Worm (Caenorhabditis elegans): ENCODE data around the gene F56D6.20.
A peak's percentile ranks its signal among the peaks of the same experiment; 100 is the strongest.

F56D6.20 gene

ce11 chrIV:3894004-3894480 lies 18.7 kb upstream of the F56D6.20 start, which contains the start of gene F56D6.8:
Gene F56D6.8 (minus strand): TSS chrIV:3894430.
- TF ChIP-seq dpl-1 (GFP tag; optimal IDR thresholded peaks at IDR 0.05) (no peak), nhr-120 (GFP tag; IDR thresholded peaks at IDR 0.05) (no peak), ztf-26 (tag; optimal IDR thresholded peaks at IDR 0.05) (no peak)

- TF ChIP-seq Y53G8AR.9 (GFP tag; conservative IDR thresholded peaks at IDR 0.05): no peak
- no peak for TF ChIP-seq him-1 (tag; optimal IDR thresholded peaks at IDR 0.05)
- TF ChIP-seq pha-4 (tag; optimal IDR thresholded peaks at IDR 0.05): no peak
- no peak for TF ChIP-seq snpc-4 (GFP tag; optimal IDR thresholded peaks at IDR 0.05)
- no peak for TF ChIP-seq snpc-4 (tag; optimal IDR thresholded peaks at IDR 0.05)
- no peak for TF ChIP-seq hlh-26 (GFP tag; conservative IDR thresholded peaks at IDR 0.05)
- no peak for TF ChIP-seq repo-1 (tag; optimal IDR thresholded peaks at IDR 0.05)
- TF ChIP-seq Y67H2A.10 (GFP tag; conservative IDR thresholded peaks at IDR 0.05): no peak
- no peak for TF ChIP-seq F57A8.1 (GFP tag; optimal IDR thresholded peaks at IDR 0.05)
- TF ChIP-seq C17E4.6 (GFP tag; IDR thresholded peaks at IDR 0.05): no peak
- TF ChIP-seq tbp1 (GFP tag; optimal IDR thresholded peaks at IDR 0.05): no peak
- no peak for TF ChIP-seq lsy-27 (tag; optimal IDR thresholded peaks at IDR 0.05; ENCODE audit: borderline replicate concordance, insufficient read depth)
- TF ChIP-seq ceh-91 (GFP tag; IDR thresholded peaks at IDR 0.05): no peak
- TF ChIP-seq let-607 (tag; optimal IDR thresholded peaks at IDR 0.05): no peak
These were observed 17.9 kb upstream of the F56D6.20 start, which contains the start of gene dct-8 for ce11 chrIV:3894770-3895169. Gene dct-8 (plus strand): TSS chrIV:3895070.

- TF ChIP-seq tlf-1 (GFP tag; optimal IDR thresholded peaks at IDR 0.05) (peak; percentile 50), ztf-22 (GFP tag; optimal IDR thresholded peaks at IDR 0.05) (peak; percentile 82), unc-62 (GFP tag; optimal IDR thresholded peaks at IDR 0.05) (peak; percentile 88), nhr-120 (GFP tag; IDR thresholded peaks at IDR 0.05) (no peak), tbp1 (GFP tag; optimal IDR thresholded peaks at IDR 0.05) (peak; percentile 17), nhr-80 (tag; optimal IDR thresholded peaks at IDR 0.05) (peak; percentile 95), Y53G8AR.9 (GFP tag; conservative IDR thresholded peaks at IDR 0.05) (no peak), Y56A3A.18 (GFP tag; IDR thresholded peaks at IDR 0.05) (peak; percentile 44; the same call in 1 of the 2 replicates), F33H1.4 (GFP tag; IDR thresholded peaks at IDR 0.05) (no peak), ets-4 (GFP tag; optimal IDR thresholded peaks at IDR 0.05) (peak; percentile 89), let-607 (tag; optimal IDR thresholded peaks at IDR 0.05) (peak in 1 of 2 experiments; percentile 48), atf-7 (tag; optimal IDR thresholded peaks at IDR 0.05) (peak; percentile 82)
These were observed 12.8 kb upstream of the F56D6.20 start, which contains the start of gene srz-62 for ce11 chrIV:3899719-3900554. Gene srz-62 (plus strand): TSS chrIV:3900504.

ce11 chrIV:3902955-3903354 lies 9.7 kb upstream of the F56D6.20 start, which contains the start of gene F56D6.6:
Gene F56D6.6 (plus strand): TSS chrIV:3903255.
- TF ChIP-seq cebp-2 (GFP tag; IDR thresholded peaks at IDR 0.05): no peak
- no peak for TF ChIP-seq C17E4.6 (GFP tag; IDR thresholded peaks at IDR 0.05)

ce11 chrIV:3904620-3905019 lies 8.1 kb upstream of the F56D6.20 start, which contains the start of gene F56D6.21:
Gene F56D6.21 (plus strand): TSS chrIV:3904920.
- TF ChIP-seq Y56A3A.18 (GFP tag; IDR thresholded peaks at IDR 0.05) (no peak), snpc-3.4 (tag; optimal IDR thresholded peaks at IDR 0.05) (no peak), hlh-12 (tag; optimal IDR thresholded peaks at IDR 0.05) (no peak), Y67H2A.10 (GFP tag; conservative IDR thresholded peaks at IDR 0.05) (no peak), F57A8.1 (GFP tag; optimal IDR thresholded peaks at IDR 0.05) (no peak), sdz-38 (tag; optimal IDR thresholded peaks at IDR 0.05) (no peak), lsl-1 (GFP tag; optimal IDR thresholded peaks at IDR 0.05) (no peak)

Measured in whole organism, young adult.